Fruit fly (Drosophila melanogaster): ENCODE results near the gene CG13244.

DNA sequence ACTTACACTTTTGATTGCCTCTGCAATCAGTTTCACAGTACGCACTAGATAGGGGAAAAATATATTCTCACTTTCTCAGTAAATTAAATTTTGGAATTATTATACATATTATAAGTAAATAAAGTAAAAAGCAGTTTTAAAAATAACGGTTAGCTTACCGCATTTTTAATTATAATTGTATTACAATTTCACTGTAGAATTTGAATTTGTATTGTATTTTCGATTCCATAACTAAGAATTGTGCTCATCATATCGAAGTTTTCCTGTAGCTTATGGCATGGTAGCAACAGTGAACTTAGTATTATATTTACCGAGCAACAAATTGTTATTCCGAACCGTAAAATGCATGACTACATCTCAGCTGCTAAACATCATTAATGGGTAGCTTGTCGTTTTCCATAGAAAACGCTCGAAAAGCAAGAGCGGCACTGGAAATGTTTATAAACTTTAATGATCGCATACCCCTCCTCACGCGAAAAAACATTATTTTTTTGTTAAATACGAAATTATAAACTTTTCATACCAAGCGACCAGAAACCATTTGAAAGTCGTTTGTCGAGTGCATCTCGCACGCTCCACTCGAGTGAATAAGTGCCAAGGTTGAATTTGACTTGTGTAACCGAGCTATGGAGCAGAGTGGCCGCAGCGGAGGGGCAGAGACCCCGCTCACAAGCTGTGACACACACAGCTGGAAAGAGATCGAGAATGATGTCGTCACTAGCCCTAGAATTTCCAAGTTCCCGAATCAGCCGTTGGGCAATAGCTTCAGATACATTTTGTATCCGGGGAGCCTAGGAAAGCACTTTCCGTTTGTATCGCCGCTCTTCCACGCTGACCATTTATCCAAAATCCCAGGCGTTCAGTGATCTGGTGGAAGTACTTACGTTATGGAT lies 4.4 kb upstream of the CG13244 start:
- TF ChIP-seq h (optimal IDR thresholded peaks at IDR 0.05) (no peak), tap (tag; optimal IDR thresholded peaks at IDR 0.05) (peak; percentile 93), chinmo (GFP tag; IDR thresholded peaks at IDR 0.05; ENCODE audit: partially characterized antibody) (peak; percentile 100), CG13424 (tag; optimal IDR thresholded peaks at IDR 0.05) (peak; percentile 96), Vsx1 (GFP tag; optimal IDR thresholded peaks at IDR 0.05) (peak; percentile 83), CG18476 (GFP tag; optimal IDR thresholded peaks at IDR 0.05) (peak; percentile 64), NC2α (GFP tag; optimal IDR thresholded peaks at IDR 0.05) (no peak), jing (GFP tag; optimal IDR thresholded peaks at IDR 0.05) (peak; percentile 85), ac (GFP tag; optimal IDR thresholded peaks at IDR 0.05) (no peak), gro (GFP tag; optimal IDR thresholded peaks at IDR 0.05) (peak; percentile 73), z (GFP tag; IDR thresholded peaks at IDR 0.05) (peak; percentile 89), Hr78 (GFP tag; optimal IDR thresholded peaks at IDR 0.05) (no peak)
